Fruit fly (Drosophila melanogaster) whole organism: ENCODE data around the gene HisCl1.

Source experiments
- CG8478 ChIP-seq: fragments of >200 bp; optimal IDR thresholded peaks from 2 replicates; lab custom pipeline; 2018; ENCODE audit warnings: inconsistent platforms
- EcR ChIP-seq, 2 experiments: fragments of >200 bp; optimal IDR thresholded peaks; 2 replicates each; lab custom pipeline; 2017; ENCODE audit warnings: missing biosample characterization in 2 of 2, missing genetic modification characterization in 2 of 2, missing genetic modification reagents in 2 of 2

DNA sequence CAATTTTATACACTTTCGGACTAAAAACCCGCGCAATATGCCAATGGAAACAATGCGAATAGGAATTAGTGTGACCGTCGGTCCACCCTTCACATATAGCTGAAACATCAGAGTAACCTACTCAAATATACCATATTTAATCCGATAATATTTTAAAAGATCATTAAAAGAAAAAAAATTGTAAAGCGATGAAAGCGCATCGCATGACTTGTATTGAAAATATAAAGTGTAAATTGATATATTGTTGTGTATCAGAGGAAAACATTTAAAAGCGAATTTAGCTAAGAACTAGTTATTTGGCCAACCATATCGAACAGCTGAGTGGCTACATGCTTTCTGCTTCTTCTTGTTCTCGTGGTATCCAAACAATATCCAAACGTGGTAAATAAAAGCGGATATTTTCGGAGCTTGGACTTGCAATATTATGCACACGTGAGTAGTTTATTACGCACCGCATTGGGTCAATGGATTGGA, 45.2 kb upstream of the HisCl1 start, which contains the start of the genes Blm and CG14722:
- TF ChIP-seq EcR (GFP tag; optimal IDR thresholded peaks at IDR 0.05; lab: Kevin White, UChicago) (no peak), CG8478 (lab: Kevin White, UChicago) (no peak)
